Fruit fly (Drosophila melanogaster) whole organism, prepupa: ENCODE data around the gene CG14107.
A peak's percentile ranks its signal among the peaks of the same experiment; 100 is the strongest.

ENCODE experiments used
- Blimp-1 ChIP-seq: fragments of 200-800 bp; sonication (Bioruptor generic); optimal IDR thresholded peaks from 3 replicates; lab custom pipeline; 2017; ENCODE audit warnings: missing biosample characterization, missing genetic modification characterization, mild to moderate bottlenecking, moderate library complexity, missing genetic modification reagents
- CG10631 ChIP-seq: fragments of 200-800 bp; sonication (Bioruptor generic); optimal IDR thresholded peaks from 2 replicates; lab custom pipeline; 2016; ENCODE audit warnings: missing biosample characterization, missing genetic modification characterization
- CG10669 ChIP-seq: fragments of 200-800 bp; sonication (Bioruptor generic); optimal IDR thresholded peaks from 3 replicates; lab custom pipeline; 2018; ENCODE audit warnings: missing biosample characterization, mild to moderate bottlenecking, missing genetic modification characterization, moderate library complexity
- CG11294 ChIP-seq: fragments of 200-800 bp; sonication (Bioruptor generic); IDR thresholded peaks from 2 replicates; pipeline ENCODE4 v1.3.6; 2022; ENCODE audit warnings: missing biosample characterization, missing genetic modification characterization
- CG15336 ChIP-seq: fragments of 200-800 bp; sonication (Bioruptor generic); IDR thresholded peaks from 2 replicates; pipeline ENCODE4 v1.3.6; 2022; ENCODE audit warnings: missing biosample characterization, missing genetic modification characterization
- CG1621 ChIP-seq: fragments of 200-800 bp; sonication (Bioruptor generic); optimal IDR thresholded peaks from 3 replicates; lab custom pipeline; 2018; ENCODE audit warnings: missing biosample characterization, mild to moderate bottlenecking, missing genetic modification characterization
- CG3032 ChIP-seq: fragments of 200-800 bp; optimal IDR thresholded peaks from 2 replicates; lab custom pipeline; 2019; ENCODE audit warnings: missing biosample characterization, mild to moderate bottlenecking, missing genetic modification characterization, moderate library complexity
- CG3919 ChIP-seq: fragments of 200-800 bp; sonication (Bioruptor generic); optimal IDR thresholded peaks from 3 replicates; lab custom pipeline; 2016; ENCODE audit warnings: missing biosample characterization, missing genetic modification characterization
- CG4318 ChIP-seq: fragments of 200-800 bp; sonication (Bioruptor generic); optimal IDR thresholded peaks from 3 replicates; lab custom pipeline; 2017; ENCODE audit warnings: missing biosample characterization, mild to moderate bottlenecking, missing genetic modification characterization
- CG6163 ChIP-seq: fragments of 200-800 bp; sonication (Bioruptor generic); IDR thresholded peaks from 3 replicates; pipeline ENCODE4 v1.3.6; 2022; ENCODE audit warnings: missing biosample characterization, missing genetic modification characterization
- CG6792 ChIP-seq: fragments of 200-800 bp; sonication (Bioruptor generic); optimal IDR thresholded peaks from 3 replicates; lab custom pipeline; 2016; ENCODE audit warnings: missing biosample characterization, missing genetic modification characterization
- CG6808 ChIP-seq: fragments of 200-800 bp; sonication (Bioruptor generic); optimal IDR thresholded peaks from 3 replicates; lab custom pipeline; 2017; ENCODE audit warnings: missing biosample characterization, missing genetic modification characterization, mild to moderate bottlenecking, moderate library complexity, missing genetic modification reagents
- CG6854 ChIP-seq: fragments of 200-800 bp; sonication (Bioruptor generic); optimal IDR thresholded peaks from 2 replicates; lab custom pipeline; 2017; ENCODE audit warnings: missing biosample characterization, mild to moderate bottlenecking, missing genetic modification characterization
- CG7368 ChIP-seq: fragments of 200-800 bp; sonication (Bioruptor generic); optimal IDR thresholded peaks from 3 replicates; lab custom pipeline; 2016; ENCODE audit warnings: missing biosample characterization, missing genetic modification characterization
- CG8119 ChIP-seq: fragments of 200-800 bp; sonication (Bioruptor generic); IDR thresholded peaks from 3 replicates; pipeline ENCODE4 v1.3.6; 2022; ENCODE audit warnings: missing biosample characterization, missing genetic modification characterization
- CG9139 ChIP-seq: fragments of 200-800 bp; sonication (Bioruptor generic); optimal IDR thresholded peaks from 3 replicates; lab custom pipeline; 2017; ENCODE audit warnings: missing biosample characterization, mild to moderate bottlenecking, missing genetic modification characterization
- Eip75B ChIP-seq: fragments of 200-800 bp; sonication (Bioruptor generic); optimal IDR thresholded peaks from 3 replicates; lab custom pipeline; 2016; ENCODE audit warnings: missing biosample characterization, missing genetic modification characterization
- Eip78C ChIP-seq: fragments of 200-800 bp; sonication (Bioruptor generic); peaks from one replicate; lab custom pipeline; 2016; ENCODE audit warnings: missing biosample characterization, missing genetic modification characterization
- Eip93F ChIP-seq: fragments of 200-800 bp; sonication (Bioruptor generic); optimal IDR thresholded peaks from 2 replicates; lab custom pipeline; 2016; ENCODE audit warnings: missing biosample characterization, mild to moderate bottlenecking, missing genetic modification characterization
- Ets21C ChIP-seq: fragments of 200-800 bp; sonication (Bioruptor generic); optimal IDR thresholded peaks from 3 replicates; lab custom pipeline; 2016; ENCODE audit warnings: missing biosample characterization, missing genetic modification characterization
- Gug ChIP-seq: fragments of 200-800 bp; sonication (Bioruptor generic); IDR thresholded peaks from 2 replicates; pipeline ENCODE4 v1.3.6; 2022; ENCODE audit warnings: missing biosample characterization, missing genetic modification characterization
- Hr38 ChIP-seq: sonication (Bioruptor generic); optimal IDR thresholded peaks from 2 replicates; lab custom pipeline; 2016; ENCODE audit warnings: missing biosample characterization, missing genetic modification characterization
- Hr39 ChIP-seq: fragments of 200-800 bp; sonication (Bioruptor generic); optimal IDR thresholded peaks from 2 replicates; lab custom pipeline; 2016; ENCODE audit warnings: missing biosample characterization, missing genetic modification characterization
- Hr4 ChIP-seq: fragments of 200-800 bp; sonication (Bioruptor generic); optimal IDR thresholded peaks from 3 replicates; lab custom pipeline; 2016; ENCODE audit warnings: missing biosample characterization, missing genetic modification characterization
- Lpt ChIP-seq: fragments of 200-800 bp; sonication (Bioruptor generic); optimal IDR thresholded peaks from 3 replicates; lab custom pipeline; 2016; ENCODE audit warnings: missing biosample characterization, missing genetic modification characterization
- Met ChIP-seq: fragments of 200-800 bp; sonication (Bioruptor generic); optimal IDR thresholded peaks from 3 replicates; lab custom pipeline; 2016; ENCODE audit warnings: missing biosample characterization, missing genetic modification characterization
- OdsH ChIP-seq: fragments of 200-800 bp; sonication (Bioruptor generic); optimal IDR thresholded peaks from 3 replicates; lab custom pipeline; 2016; ENCODE audit warnings: missing biosample characterization, missing genetic modification characterization
- Smox ChIP-seq: fragments of 200-800 bp; sonication (Bioruptor generic); optimal IDR thresholded peaks from 3 replicates; lab custom pipeline; 2016; ENCODE audit warnings: missing biosample characterization, missing genetic modification characterization
- Sox102F ChIP-seq: fragments of 200-800 bp; sonication (Bioruptor generic); optimal IDR thresholded peaks from 2 replicates; lab custom pipeline; 2016; ENCODE audit warnings: missing biosample characterization, mild to moderate bottlenecking, missing genetic modification characterization
- Sox14 ChIP-seq: fragments of 200-800 bp; sonication (Bioruptor generic); optimal IDR thresholded peaks from 3 replicates; lab custom pipeline; 2016; ENCODE audit warnings: missing biosample characterization, missing genetic modification characterization
- Sox15 ChIP-seq: fragments of 200-800 bp; sonication (Bioruptor generic); optimal IDR thresholded peaks from 3 replicates; lab custom pipeline; 2016; ENCODE audit warnings: missing biosample characterization, missing genetic modification characterization
- achi ChIP-seq: fragments of 200-800 bp; sonication (Bioruptor generic); optimal IDR thresholded peaks from 3 replicates; lab custom pipeline; 2016; ENCODE audit warnings: missing biosample characterization, missing genetic modification characterization
- acj6 ChIP-seq: fragments of 200-800 bp; sonication (Bioruptor generic); optimal IDR thresholded peaks from 3 replicates; lab custom pipeline; 2016; ENCODE audit warnings: missing biosample characterization, missing genetic modification characterization
- cyc ChIP-seq: fragments of 200-800 bp; sonication (Bioruptor generic); optimal IDR thresholded peaks from 3 replicates; lab custom pipeline; 2016; ENCODE audit warnings: missing biosample characterization, missing genetic modification characterization
- dac ChIP-seq: fragments of 200-800 bp; sonication (Bioruptor generic); optimal IDR thresholded peaks from 2 replicates; lab custom pipeline; 2017; ENCODE audit warnings: missing biosample characterization, mild to moderate bottlenecking, missing genetic modification characterization
- dsx ChIP-seq: fragments of 200-800 bp; optimal IDR thresholded peaks from 3 replicates; lab custom pipeline; 2019; ENCODE audit warnings: missing biosample characterization, mild to moderate bottlenecking, missing genetic modification characterization, moderate library complexity; ENCODE audit not compliant: poor library complexity, severe bottlenecking
- eg ChIP-seq: fragments of 200-800 bp; sonication (Bioruptor generic); IDR thresholded peaks from 3 replicates; pipeline ENCODE4 v1.3.6; 2022; ENCODE audit warnings: missing biosample characterization, missing genetic modification characterization
- esn ChIP-seq: fragments of 200-800 bp; sonication (Bioruptor generic); optimal IDR thresholded peaks from 2 replicates; lab custom pipeline; 2016; ENCODE audit warnings: missing biosample characterization, mild to moderate bottlenecking, missing genetic modification characterization, moderate library complexity
- fd59A ChIP-seq: fragments of 200-800 bp; sonication (Bioruptor generic); optimal IDR thresholded peaks from 2 replicates; lab custom pipeline; 2017; ENCODE audit warnings: missing biosample characterization, mild to moderate bottlenecking, missing genetic modification characterization, missing genetic modification reagents
- fd85E ChIP-seq: fragments of 200-800 bp; sonication (Bioruptor generic); optimal IDR thresholded peaks from 3 replicates; lab custom pipeline; 2016; ENCODE audit warnings: missing biosample characterization, missing genetic modification characterization
- lz ChIP-seq: fragments of 200-800 bp; sonication (Bioruptor generic); optimal IDR thresholded peaks from 3 replicates; lab custom pipeline; 2016; ENCODE audit warnings: missing biosample characterization, missing genetic modification characterization
- net ChIP-seq: fragments of 200-800 bp; sonication (Bioruptor generic); optimal IDR thresholded peaks from 3 replicates; lab custom pipeline; 2016; ENCODE audit warnings: missing biosample characterization, missing genetic modification characterization
- pdm3 ChIP-seq: fragments of 200-800 bp; sonication (Bioruptor generic); optimal IDR thresholded peaks from 3 replicates; lab custom pipeline; 2016; ENCODE audit warnings: missing biosample characterization, missing genetic modification characterization
- salr ChIP-seq, 2 experiments: fragments of 200-800 bp; sonication (Bioruptor generic); optimal IDR thresholded peaks; 3 replicates each; lab custom pipeline; 2016 to 2018; ENCODE audit warnings: missing biosample characterization in 2 of 2, missing genetic modification characterization in 2 of 2, mild to moderate bottlenecking in 1 of 2
- spab ChIP-seq: fragments of 200-800 bp; sonication (Bioruptor generic); optimal IDR thresholded peaks from 2 replicates; lab custom pipeline; 2017; ENCODE audit warnings: missing biosample characterization, mild to moderate bottlenecking, missing genetic modification characterization, missing genetic modification reagents
- ss ChIP-seq, 2 experiments: fragments of 200-800 bp; sonication (Bioruptor generic); optimal IDR thresholded peaks; 2 replicates in 1 of 2; 3 replicates in 1 of 2; lab custom pipeline; 2017 to 2018; ENCODE audit warnings: mild to moderate bottlenecking in 2 of 2, missing biosample characterization in 2 of 2, missing genetic modification characterization in 2 of 2, moderate library complexity in 1 of 2
- svp ChIP-seq: fragments of 200-800 bp; sonication (Bioruptor generic); peaks from one replicate; lab custom pipeline; 2016; ENCODE audit warnings: missing biosample characterization, missing genetic modification characterization
- vri ChIP-seq: fragments of 200-800 bp; sonication (Bioruptor generic); optimal IDR thresholded peaks from 3 replicates; lab custom pipeline; 2016; ENCODE audit warnings: missing biosample characterization, mild to moderate bottlenecking, missing genetic modification characterization

CG14107 gene

DNA sequence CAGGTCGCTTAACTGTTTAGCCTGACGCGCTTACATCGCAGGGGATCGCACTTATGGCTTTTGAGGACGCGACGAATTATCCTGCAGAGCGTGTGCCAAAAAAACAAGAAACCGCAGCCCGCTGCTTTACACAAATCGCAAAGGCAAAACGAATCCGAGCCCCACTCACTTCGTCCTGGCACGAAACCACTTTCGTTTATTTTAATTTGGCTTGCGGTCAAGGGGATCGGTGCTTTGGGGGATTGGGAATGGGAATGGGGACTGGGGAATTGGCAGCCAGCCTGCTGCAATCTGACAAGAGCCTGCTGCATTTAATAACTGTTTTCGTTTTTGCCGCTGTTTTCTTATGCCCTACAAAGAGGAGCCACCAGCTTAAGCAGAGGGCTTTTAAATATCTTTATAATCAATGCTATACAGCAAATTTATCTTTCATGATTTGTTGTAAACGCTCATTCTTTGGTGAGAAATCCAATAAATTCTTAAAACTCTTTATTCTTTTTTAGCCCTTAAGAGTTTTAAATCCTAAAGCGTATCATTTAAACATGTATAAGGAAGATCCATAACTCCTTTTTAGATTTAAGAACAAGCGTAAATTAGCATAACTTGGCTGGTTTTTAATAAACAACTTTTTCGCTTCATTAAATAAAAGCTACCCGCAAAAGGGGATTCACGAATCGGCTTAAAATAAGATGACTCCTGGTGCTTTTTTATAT lies 28.8 kb upstream of the CG14107 start (continued):
- no peak for TF ChIP-seq Lpt (GFP tag; lab: Kevin White, UChicago)
- TF ChIP-seq pdm3, result peak; percentile 43
- TF ChIP-seq eg (GFP tag; lab: Robert Waterston, UW), result no peak
- TF ChIP-seq Blimp-1 (GFP tag; lab: Kevin White, UChicago), result peak; percentile 94
- TF ChIP-seq CG3919, result peak; percentile 50
- peak; percentile 22 for TF ChIP-seq fd59A
- no peak for TF ChIP-seq CG4318 (GFP tag; lab: Kevin White, UChicago)
- TF ChIP-seq cyc (GFP tag; lab: Kevin White, UChicago), result peak; percentile 48
- peak; percentile 62 for TF ChIP-seq Met (GFP tag; lab: Kevin White, UChicago)

DNA sequence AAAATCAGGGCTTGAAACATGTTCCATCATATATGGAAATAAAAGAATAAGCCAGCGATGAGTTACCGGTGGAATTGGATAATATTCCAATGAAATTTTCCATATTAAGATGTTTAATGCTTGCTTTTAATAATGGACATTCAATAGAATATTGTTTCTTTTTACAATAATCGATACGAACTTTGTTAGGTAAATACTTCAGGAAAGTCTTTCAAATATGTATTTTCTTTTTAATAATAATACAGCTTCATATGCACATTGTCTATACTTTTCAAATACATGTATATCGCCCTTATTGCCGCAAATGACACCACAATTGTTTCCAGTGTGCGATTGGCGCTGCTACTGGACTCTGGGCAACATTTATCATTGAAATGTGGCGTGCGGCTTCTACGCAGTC lies 25.7 kb upstream of the CG14107 start:
- TF ChIP-seq Eip93F (GFP tag; lab: Kevin White, UChicago), result no peak
- peak; percentile 52 for TF ChIP-seq CG6792 (GFP tag; lab: Kevin White, UChicago)
- TF ChIP-seq salr (GFP tag; optimal IDR thresholded peaks at IDR 0.05; lab: Kevin White, UChicago), result peak in 1 of 2 experiments; percentile 57
- TF ChIP-seq achi (GFP tag; lab: Kevin White, UChicago), result peak; percentile 50
- TF ChIP-seq pdm3, result peak; percentile 52
- peak; percentile 49 for TF ChIP-seq Sox14 (GFP tag; lab: Kevin White, UChicago)
- TF ChIP-seq CG3919, result peak; percentile 68
- no peak for TF ChIP-seq vri
- no peak for TF ChIP-seq Gug (GFP tag; lab: Robert Waterston, UW)
- peak; percentile 50 for TF ChIP-seq Met (GFP tag; lab: Kevin White, UChicago)
- TF ChIP-seq OdsH (GFP tag; lab: Kevin White, UChicago), result peak; percentile 51
- TF ChIP-seq spab (GFP tag; lab: Kevin White, UChicago), result peak; percentile 59
- TF ChIP-seq dac, result no peak
- TF ChIP-seq CG1621 (tag; lab: Kevin White, UChicago), result peak; percentile 2
- TF ChIP-seq svp, result peak; percentile 77
- peak; percentile 34 for TF ChIP-seq Hr4 (GFP tag; lab: Kevin White, UChicago)
- TF ChIP-seq esn, result peak; percentile 73
- peak; percentile 41 for TF ChIP-seq fd59A
- no peak for TF ChIP-seq CG8119 (GFP tag; lab: Robert Waterston, UW)
- peak; percentile 35 for TF ChIP-seq Smox (GFP tag; lab: Kevin White, UChicago)
- TF ChIP-seq ss (GFP tag; optimal IDR thresholded peaks at IDR 0.05; lab: Kevin White, UChicago), result peak; percentile 34 to 42
- TF ChIP-seq CG4318 (GFP tag; lab: Kevin White, UChicago), result no peak
- peak; percentile 58 for TF ChIP-seq net (GFP tag; lab: Kevin White, UChicago)
- no peak for TF ChIP-seq eg (GFP tag; lab: Robert Waterston, UW)
- no peak for TF ChIP-seq Hr38 (GFP tag; lab: Kevin White, UChicago)
- TF ChIP-seq Sox15, result peak; percentile 42
- no peak for TF ChIP-seq CG7368 (GFP tag; lab: Kevin White, UChicago)
- TF ChIP-seq CG15336 (GFP tag; lab: Robert Waterston, UW), result no peak
- peak; percentile 56 for TF ChIP-seq CG10631 (GFP tag; lab: Kevin White, UChicago)
- peak; percentile 42 for TF ChIP-seq Hr39 (GFP tag; lab: Kevin White, UChicago)
- TF ChIP-seq CG6854 (GFP tag; lab: Kevin White, UChicago), result no peak
- no peak for TF ChIP-seq fd85E
- TF ChIP-seq Blimp-1 (GFP tag; lab: Kevin White, UChicago), result no peak
- TF ChIP-seq CG3032 (tag; lab: Kevin White, UChicago), result peak; percentile 58
- peak; percentile 3 for TF ChIP-seq CG9139 (GFP tag; lab: Kevin White, UChicago)
- peak; percentile 22 for TF ChIP-seq dsx (GFP tag; lab: Kevin White, UChicago)
- TF ChIP-seq CG6163 (GFP tag; lab: Robert Waterston, UW), result 0 out of 3 replicates have a peak, but pooled peaks have one; percentile 43
- peak; percentile 62 for TF ChIP-seq CG6808 (GFP tag; lab: Kevin White, UChicago)
- no peak for TF ChIP-seq CG11294 (GFP tag; lab: Robert Waterston, UW)
- peak; percentile 54 for TF ChIP-seq Eip75B (GFP tag; lab: Kevin White, UChicago)
- peak; percentile 34 for TF ChIP-seq cyc (GFP tag; lab: Kevin White, UChicago)
- peak; percentile 14 for TF ChIP-seq lz (GFP tag; lab: Kevin White, UChicago)
- peak; percentile 84 for TF ChIP-seq Eip78C (GFP tag; lab: Kevin White, UChicago)
- TF ChIP-seq Sox102F, result peak; percentile 21
- TF ChIP-seq Ets21C, result no peak
- peak; percentile 57 for TF ChIP-seq CG10669
- TF ChIP-seq acj6 (GFP tag; lab: Kevin White, UChicago), result peak; percentile 46
